Worm (Caenorhabditis elegans): Measurements from ENCODE around the gene rsu-1.

rsu-1 gene

ce11 chrIII:3460061-3460460 lies 11.7 kb upstream of the rsu-1 start, which contains the start of gene C34C12.8 (continued):
- peak; percentile 88 for TF ChIP-seq arid-1 (GFP tag; conservative IDR thresholded peaks at IDR 0.05)
- no peak for TF ChIP-seq ceh-32 (tag; optimal IDR thresholded peaks at IDR 0.05; ENCODE audit: poor library complexity)

- TF ChIP-seq mep-1 (tag; optimal IDR thresholded peaks at IDR 0.05) (no peak), mes-2 (tag; optimal IDR thresholded peaks at IDR 0.05; ENCODE audit: poor library complexity, severe bottlenecking) (no peak), rbr-2 (tag; optimal IDR thresholded peaks at IDR 0.05) (no peak), F26F4.8 (GFP tag; conservative IDR thresholded peaks at IDR 0.05) (no peak), mxl-2 (GFP tag; conservative IDR thresholded peaks at IDR 0.05) (no peak), ceh-62 (tag; optimal IDR thresholded peaks at IDR 0.05) (no peak), F37D6.2 (tag; optimal IDR thresholded peaks at IDR 0.05) (no peak), fkh-10 (GFP tag; optimal IDR thresholded peaks at IDR 0.05) (no peak), aha-1 (tag) (no peak), attf-4 (tag; optimal IDR thresholded peaks at IDR 0.05) (no peak), dmd-6 (GFP tag; IDR thresholded peaks at IDR 0.05) (no peak), nhr-76 (tag; optimal IDR thresholded peaks at IDR 0.05) (no peak), snpc-1.2 (GFP tag; IDR thresholded peaks at IDR 0.05) (no peak), zfp-2 (tag; optimal IDR thresholded peaks at IDR 0.05) (no peak)
Observed at ce11 chrIII:3461403-3461802, 10.4 kb upstream of the rsu-1 start, which contains the start of gene pph-6. Gene pph-6 (plus strand): TSS chrIII:3461703.

ce11 chrIII:3467013-3467412 lies 4.8 kb upstream of the rsu-1 start:
- TF ChIP-seq mdt-29 (GFP tag; IDR thresholded peaks at IDR 0.05) (no peak), lim-7 (GFP tag; IDR thresholded peaks at IDR 0.05) (no peak), T26A8.4 (GFP tag; IDR thresholded peaks at IDR 0.05) (no peak), Y5F2A.4 (GFP tag; optimal IDR thresholded peaks at IDR 0.05) (no peak), F37D6.2 (tag; optimal IDR thresholded peaks at IDR 0.05) (no peak), ama-1 (optimal IDR thresholded peaks at IDR 0.05) (no peak), saeg-2 (GFP tag; IDR thresholded peaks at IDR 0.05) (no peak), Y105C5A.15 (GFP tag; IDR thresholded peaks at IDR 0.05) (no peak), ztf-11 (tag; optimal IDR thresholded peaks at IDR 0.05) (no peak), gei-8 (GFP tag; optimal IDR thresholded peaks at IDR 0.05) (no peak), lin-15B (tag; optimal IDR thresholded peaks at IDR 0.05) (no peak), dmd-8 (GFP tag; IDR thresholded peaks at IDR 0.05) (no peak), fkh-10 (GFP tag; optimal IDR thresholded peaks at IDR 0.05) (no peak)

ce11 chrIII:3468384-3468783 lies 3.4 kb upstream of the rsu-1 start:
- TF ChIP-seq nhr-28 (tag; optimal IDR thresholded peaks at IDR 0.05) (peak; percentile 36), ceh-82 (tag; optimal IDR thresholded peaks at IDR 0.05) (no peak), zfp-2 (tag; optimal IDR thresholded peaks at IDR 0.05) (no peak), mdt-29 (GFP tag; IDR thresholded peaks at IDR 0.05) (no peak), daf-12 (tag; optimal IDR thresholded peaks at IDR 0.05) (no peak), aha-1 (tag) (peak; percentile 62), nhr-102 (tag; optimal IDR thresholded peaks at IDR 0.05) (no peak), nhr-11 (tag; optimal IDR thresholded peaks at IDR 0.05) (no peak), T26A8.4 (GFP tag; IDR thresholded peaks at IDR 0.05) (no peak), dve-1 (tag; optimal IDR thresholded peaks at IDR 0.05; ENCODE audit: insufficient read depth) (peak; percentile 5), mxl-3 (GFP tag; optimal IDR thresholded peaks at IDR 0.05) (no peak), daf-19 (GFP tag; conservative IDR thresholded peaks at IDR 0.05) (no peak), dmd-6 (GFP tag; IDR thresholded peaks at IDR 0.05) (peak; percentile 20; the same call in 1 of the 2 replicates), hlh-11 (tag; optimal IDR thresholded peaks at IDR 0.05) (peak; percentile 33), jun-1 (tag; optimal IDR thresholded peaks at IDR 0.05) (no peak), daf-8 (GFP tag; IDR thresholded peaks at IDR 0.05) (no peak), attf-4 (tag; optimal IDR thresholded peaks at IDR 0.05) (no peak), set-16 (GFP tag; IDR thresholded peaks at IDR 0.05) (no peak), fkh-10 (GFP tag; optimal IDR thresholded peaks at IDR 0.05) (no peak), Y75B8A.6 (GFP tag; IDR thresholded peaks at IDR 0.05) (no peak), mep-1 (tag; optimal IDR thresholded peaks at IDR 0.05) (no peak), nhr-42 (GFP tag; IDR thresholded peaks at IDR 0.05) (no peak), hlh-30 (tag; optimal IDR thresholded peaks at IDR 0.05; ENCODE audit: insufficient read depth) (no peak), ceh-20 (GFP tag; IDR thresholded peaks at IDR 0.05) (no peak), tra-1 (GFP tag; IDR thresholded peaks at IDR 0.05) (no peak), pqm-1 (tag; optimal IDR thresholded peaks at IDR 0.05) (peak; percentile 30), arid-1 (GFP tag; conservative IDR thresholded peaks at IDR 0.05) (no peak), zip-2 (tag; optimal IDR thresholded peaks at IDR 0.05) (no peak), ceh-32 (tag; optimal IDR thresholded peaks at IDR 0.05; ENCODE audit: poor library complexity) (no peak)
